Worm (Caenorhabditis elegans): ENCODE measurements around the gene rpn-3.

Gene rpn-3

DNA sequence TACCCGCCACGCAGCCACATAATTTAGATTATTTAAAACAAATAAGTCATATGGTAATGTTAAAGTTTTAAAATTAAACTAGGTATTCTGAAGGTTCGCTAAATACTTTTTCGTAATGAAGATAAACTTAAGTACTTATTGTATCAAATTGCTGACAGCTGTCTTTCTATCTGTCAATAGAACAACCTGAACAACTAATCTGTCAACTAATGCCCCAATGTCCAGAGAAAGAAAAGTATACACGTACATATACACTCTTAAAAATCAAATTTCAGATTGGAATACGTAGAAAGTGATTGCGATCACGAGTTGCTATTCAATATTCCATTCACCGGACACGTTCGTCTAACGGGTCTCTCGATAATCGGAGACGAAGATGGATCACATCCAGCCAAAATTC, 36.4 kb upstream of the rpn-3 start:
- TF ChIP-seq F13C5.2 (tag; optimal IDR thresholded peaks at IDR 0.05) (no peak), ceh-13 (GFP tag; optimal IDR thresholded peaks at IDR 0.05) (no peak)

DNA sequence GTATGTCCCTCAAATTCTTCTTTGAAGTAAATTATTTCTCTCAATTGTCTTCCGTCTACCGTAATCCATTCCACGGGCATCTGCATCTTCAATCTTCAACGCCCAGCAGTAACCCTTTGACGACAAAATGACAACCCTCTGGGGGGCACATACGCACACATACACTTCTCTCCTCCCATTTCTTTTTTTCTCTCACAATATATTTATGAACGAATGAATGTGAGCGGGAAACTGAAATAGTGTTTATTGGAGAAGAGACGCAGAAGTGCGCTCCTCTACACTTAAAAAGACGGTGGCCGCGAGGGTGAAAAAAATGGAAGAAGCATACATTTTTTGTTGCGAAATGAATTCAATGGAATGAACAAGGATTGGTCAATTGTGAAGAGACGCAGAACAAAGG, 35.2 kb upstream of the rpn-3 start:
- TF ChIP-seq F13C5.2 (tag; optimal IDR thresholded peaks at IDR 0.05) = peak; percentile 13
- peak; percentile 45 for TF ChIP-seq hmg-4 (GFP tag; optimal IDR thresholded peaks at IDR 0.05)
- TF ChIP-seq ceh-13 (GFP tag; optimal IDR thresholded peaks at IDR 0.05) = no peak
- TF ChIP-seq pes-1 (GFP tag; IDR thresholded peaks at IDR 0.05) = 0 out of 2 replicates have a peak, but pooled peaks have one; percentile 43

DNA sequence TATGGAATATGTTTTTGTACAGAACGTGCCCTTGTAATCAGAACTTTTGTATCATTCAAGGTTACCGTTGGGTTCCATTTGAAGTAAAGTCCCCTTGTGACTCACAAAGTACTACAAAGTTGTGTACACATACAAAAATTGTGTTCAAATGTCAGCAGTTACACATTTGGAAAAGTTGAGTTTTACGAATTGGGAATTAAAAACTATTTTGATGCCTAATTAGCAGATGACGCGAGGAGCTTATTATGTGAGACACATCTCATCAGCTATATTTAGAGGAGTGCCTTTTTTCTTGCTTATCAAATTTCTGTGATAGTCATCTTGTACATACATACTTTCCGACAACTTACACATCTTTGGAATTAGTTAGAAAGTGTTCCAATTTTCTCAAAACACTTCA, 33.7 kb upstream of the rpn-3 start:
- TF ChIP-seq pes-1 (GFP tag; IDR thresholded peaks at IDR 0.05) (no peak), scrt-1 (GFP tag; IDR thresholded peaks at IDR 0.05) (no peak), hmg-4 (GFP tag; optimal IDR thresholded peaks at IDR 0.05) (no peak), B0310.2 (tag; optimal IDR thresholded peaks at IDR 0.05) (no peak), ceh-13 (GFP tag; optimal IDR thresholded peaks at IDR 0.05) (no peak), ama-1 (optimal IDR thresholded peaks at IDR 0.05) (no peak), aly-1 (tag; optimal IDR thresholded peaks at IDR 0.05) (no peak), ets-7 (tag; optimal IDR thresholded peaks at IDR 0.05) (no peak), tbx-37 (GFP tag; conservative IDR thresholded peaks at IDR 0.05) (no peak), flt-1 (GFP tag; IDR thresholded peaks at IDR 0.05) (no peak), sea-1 (GFP tag; conservative IDR thresholded peaks at IDR 0.05) (no peak), tbx-11 (GFP tag; IDR thresholded peaks at IDR 0.05) (no peak), F13C5.2 (tag; optimal IDR thresholded peaks at IDR 0.05) (no peak), hnd-1 (tag; optimal IDR thresholded peaks at IDR 0.05) (no peak), tra-4 (tag; optimal IDR thresholded peaks at IDR 0.05) (no peak), hmbx-1 (tag; optimal IDR thresholded peaks at IDR 0.05) (no peak), ceh-36 (tag; optimal IDR thresholded peaks at IDR 0.05) (no peak)

DNA sequence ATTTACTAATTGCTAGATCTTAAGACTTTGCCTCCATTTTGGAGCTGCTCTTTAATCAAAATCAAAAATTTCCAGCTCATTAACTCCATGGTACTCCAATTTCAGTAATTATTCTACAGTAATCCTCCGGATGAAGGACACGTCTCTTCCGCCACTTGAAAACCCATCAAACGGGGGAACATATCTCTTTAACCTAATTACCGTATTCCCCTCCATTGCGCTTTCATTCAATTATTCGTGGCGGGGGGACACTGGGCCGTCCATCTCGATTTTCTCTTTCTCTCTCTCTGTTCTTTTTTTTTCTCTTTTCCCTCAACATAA, 30.3 kb upstream of the rpn-3 start:
- TF ChIP-seq ceh-36 (tag; optimal IDR thresholded peaks at IDR 0.05) (no peak), F13C5.2 (tag; optimal IDR thresholded peaks at IDR 0.05) (no peak), sea-1 (GFP tag; conservative IDR thresholded peaks at IDR 0.05) (no peak), tbx-11 (GFP tag; IDR thresholded peaks at IDR 0.05) (no peak), ceh-13 (GFP tag; optimal IDR thresholded peaks at IDR 0.05) (no peak), hmg-4 (GFP tag; optimal IDR thresholded peaks at IDR 0.05) (no peak)

DNA sequence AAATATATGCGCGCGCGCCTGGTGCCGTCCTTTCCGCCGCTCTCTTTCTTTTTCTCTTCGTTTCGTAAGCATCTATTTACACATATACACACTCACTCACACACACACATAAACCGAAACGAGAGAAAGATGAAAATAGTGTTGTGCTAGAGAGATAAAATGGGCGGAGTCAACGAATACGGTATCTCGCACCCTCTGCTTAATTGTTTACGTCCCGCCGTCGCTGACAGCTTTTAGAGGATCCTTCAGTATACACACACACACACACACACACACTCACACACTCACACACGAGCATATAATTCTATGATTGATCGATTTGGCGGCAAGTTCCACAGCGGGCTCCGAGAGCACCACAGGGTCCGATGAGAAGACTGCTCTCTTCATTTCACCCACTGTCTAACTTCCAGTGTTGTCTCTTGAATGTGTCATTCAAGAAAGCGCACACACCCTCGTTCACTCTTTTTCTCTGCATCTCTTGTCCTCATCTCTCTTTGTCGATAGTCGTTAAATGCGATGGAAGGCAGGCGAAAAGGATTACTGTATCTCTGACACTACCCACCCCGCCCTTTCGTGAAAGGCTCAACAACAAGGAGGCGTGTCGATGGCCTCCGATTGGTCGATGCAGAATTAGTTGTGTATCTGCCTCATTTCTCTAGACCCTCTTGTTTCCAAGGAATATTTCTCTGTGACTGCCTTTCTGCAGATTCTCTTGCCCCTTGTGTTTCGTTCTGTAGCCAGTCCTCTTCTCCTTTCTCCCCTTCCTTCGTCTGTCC, 29.8 kb upstream of the rpn-3 start:
- TF ChIP-seq flt-1 (GFP tag; IDR thresholded peaks at IDR 0.05) (0 out of 2 replicates have a peak, but pooled peaks have one; percentile 2), ama-1 (optimal IDR thresholded peaks at IDR 0.05) (no peak), B0310.2 (tag; optimal IDR thresholded peaks at IDR 0.05) (peak; percentile 26), hmg-4 (GFP tag; optimal IDR thresholded peaks at IDR 0.05) (peak; percentile 47), F13C5.2 (tag; optimal IDR thresholded peaks at IDR 0.05) (peak; percentile 15)

DNA sequence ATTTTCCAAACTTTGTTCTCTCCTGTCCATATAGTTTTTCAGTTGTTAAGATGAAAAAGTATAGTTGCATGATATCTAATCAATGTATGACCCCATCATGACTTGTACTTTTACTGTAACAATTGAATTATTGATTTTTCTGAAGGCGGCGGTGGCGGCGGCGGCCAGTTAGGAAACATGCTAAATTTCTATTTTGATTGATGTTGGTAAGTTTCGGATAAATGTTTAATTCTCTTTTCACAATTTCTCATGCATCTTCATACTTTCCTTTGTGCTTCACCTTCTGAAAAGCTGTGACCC, 29.2 kb upstream of the rpn-3 start, which contains the start of gene sor-1:
TSS of gene sor-1 (plus strand) at position 201 of the 300 bp plus-strand sequence.
- no peak for TF ChIP-seq tbx-37 (GFP tag; conservative IDR thresholded peaks at IDR 0.05)
- TF ChIP-seq pes-1 (GFP tag; IDR thresholded peaks at IDR 0.05) = no peak
- no peak for TF ChIP-seq ama-1 (optimal IDR thresholded peaks at IDR 0.05)
- TF ChIP-seq ceh-36 (tag; optimal IDR thresholded peaks at IDR 0.05) = no peak
- TF ChIP-seq hmg-4 (GFP tag; optimal IDR thresholded peaks at IDR 0.05) = no peak
- no peak for TF ChIP-seq ets-7 (tag; optimal IDR thresholded peaks at IDR 0.05)
- TF ChIP-seq aly-1 (tag; optimal IDR thresholded peaks at IDR 0.05) = no peak
- no peak for TF ChIP-seq ceh-13 (GFP tag; optimal IDR thresholded peaks at IDR 0.05)
- TF ChIP-seq tra-4 (tag; optimal IDR thresholded peaks at IDR 0.05) = no peak

DNA sequence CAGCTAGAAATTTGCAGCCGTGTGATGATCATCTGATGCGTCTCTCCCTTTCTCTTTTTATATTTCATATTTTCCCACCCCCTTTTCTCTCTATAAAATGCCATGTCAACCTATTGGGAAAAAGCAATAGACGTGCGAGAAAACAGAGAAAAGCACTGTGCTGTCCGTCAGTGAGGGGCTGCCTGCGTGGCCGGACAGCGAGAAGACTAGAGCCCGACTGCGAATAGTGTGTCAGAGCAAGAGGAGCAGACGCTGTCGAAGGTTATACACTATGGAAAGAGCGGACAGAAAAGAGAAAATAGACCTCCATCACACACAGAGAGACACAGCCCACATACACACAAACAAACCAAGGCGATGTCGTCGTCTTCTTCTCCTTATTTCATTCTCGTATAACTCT, 22.1 kb upstream of the rpn-3 start:
- TF ChIP-seq hmg-4 (GFP tag; optimal IDR thresholded peaks at IDR 0.05) (peak; percentile 83), hmbx-1 (tag; optimal IDR thresholded peaks at IDR 0.05) (no peak), F13C5.2 (tag; optimal IDR thresholded peaks at IDR 0.05) (peak; percentile 58)

DNA sequence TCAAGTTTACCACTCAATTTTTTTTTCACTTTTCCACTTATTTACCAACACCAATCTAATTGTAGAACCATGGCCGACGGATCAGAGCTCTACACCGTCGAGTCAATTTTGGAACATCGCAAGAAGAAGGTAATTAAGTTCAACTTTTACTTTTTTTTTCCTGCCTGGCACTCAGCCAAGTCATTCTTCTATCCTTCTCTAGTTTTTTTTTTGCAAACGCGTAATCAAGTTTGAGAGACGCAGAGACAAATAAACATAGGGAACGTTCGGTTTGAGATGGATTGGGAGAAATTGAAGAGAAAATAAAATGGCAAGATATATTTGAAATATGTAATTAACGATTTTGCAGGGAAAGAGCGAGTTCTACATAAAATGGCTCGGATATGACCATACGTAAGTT, 20.9 kb upstream of the rpn-3 start, which contains the start of gene cec-1:
TSS of gene cec-1 (plus strand) at position 63 of the 400 bp plus-strand sequence.
- no peak for TF ChIP-seq scrt-1 (GFP tag; IDR thresholded peaks at IDR 0.05)
- TF ChIP-seq hmbx-1 (tag; optimal IDR thresholded peaks at IDR 0.05) = no peak
- TF ChIP-seq F13C5.2 (tag; optimal IDR thresholded peaks at IDR 0.05) = no peak
- TF ChIP-seq ceh-36 (tag; optimal IDR thresholded peaks at IDR 0.05) = no peak
- no peak for TF ChIP-seq B0310.2 (tag; optimal IDR thresholded peaks at IDR 0.05)
- TF ChIP-seq ceh-13 (GFP tag; optimal IDR thresholded peaks at IDR 0.05) = no peak
- no peak for TF ChIP-seq tbx-37 (GFP tag; conservative IDR thresholded peaks at IDR 0.05)
- no peak for TF ChIP-seq pes-1 (GFP tag; IDR thresholded peaks at IDR 0.05)
- TF ChIP-seq aly-1 (tag; optimal IDR thresholded peaks at IDR 0.05) = no peak
- no peak for TF ChIP-seq hmg-4 (GFP tag; optimal IDR thresholded peaks at IDR 0.05)
- TF ChIP-seq ama-1 (optimal IDR thresholded peaks at IDR 0.05) = no peak

DNA sequence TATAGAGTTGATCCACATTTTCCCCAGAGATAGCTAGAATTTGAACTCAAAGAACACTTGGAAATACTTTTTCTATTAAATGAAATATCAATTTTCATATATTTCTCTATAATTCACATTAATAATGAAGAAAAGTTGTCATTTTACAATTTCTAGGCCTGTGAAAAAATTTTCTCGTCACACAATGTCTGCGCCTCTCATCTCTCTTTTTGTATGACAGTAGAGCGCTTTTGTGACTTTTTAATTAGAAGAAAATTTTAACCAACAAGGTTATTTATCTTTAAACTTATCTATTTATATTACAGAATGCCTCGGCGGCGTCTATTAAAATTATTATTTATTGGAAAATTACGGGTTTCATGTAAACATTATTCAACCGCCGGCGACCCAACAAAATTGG, 18.1 kb upstream of the rpn-3 start, which contains the start of gene ZK1236.1:
TSS of gene ZK1236.1 (plus strand) at position 263 of the 400 bp plus-strand sequence.
- TF ChIP-seq tbx-11 (GFP tag; IDR thresholded peaks at IDR 0.05) (no peak), ceh-36 (tag; optimal IDR thresholded peaks at IDR 0.05) (no peak), flt-1 (GFP tag; IDR thresholded peaks at IDR 0.05) (no peak), ets-7 (tag; optimal IDR thresholded peaks at IDR 0.05) (no peak), sea-1 (GFP tag; conservative IDR thresholded peaks at IDR 0.05) (no peak), tbx-37 (GFP tag; conservative IDR thresholded peaks at IDR 0.05) (no peak), hnd-1 (tag; optimal IDR thresholded peaks at IDR 0.05) (no peak), pes-1 (GFP tag; IDR thresholded peaks at IDR 0.05) (no peak), ceh-13 (GFP tag; optimal IDR thresholded peaks at IDR 0.05) (no peak), B0310.2 (tag; optimal IDR thresholded peaks at IDR 0.05) (no peak), hmg-4 (GFP tag; optimal IDR thresholded peaks at IDR 0.05) (no peak), F13C5.2 (tag; optimal IDR thresholded peaks at IDR 0.05) (no peak), scrt-1 (GFP tag; IDR thresholded peaks at IDR 0.05) (no peak), hmbx-1 (tag; optimal IDR thresholded peaks at IDR 0.05) (no peak), aly-1 (tag; optimal IDR thresholded peaks at IDR 0.05) (no peak), tra-4 (tag; optimal IDR thresholded peaks at IDR 0.05) (no peak), ama-1 (optimal IDR thresholded peaks at IDR 0.05) (no peak)
